Fruit fly (Drosophila melanogaster): ENCODE measurements around the gene Not10.

- TF ChIP-seq CG11294 (GFP tag; IDR thresholded peaks at IDR 0.05) (no peak), CG11762 (GFP tag; optimal IDR thresholded peaks at IDR 0.05; ENCODE audit: insufficient read depth) (no peak), CG6276 (GFP tag; optimal IDR thresholded peaks at IDR 0.05) (no peak), CG3032 (tag; optimal IDR thresholded peaks at IDR 0.05) (no peak)
These were observed 11.6 kb downstream of the Not10 start, which contains the start of gene CG6753 for dm6 chr3R:12642051-12642532.

Measured in whole organism, prepupa.